Worm (Caenorhabditis elegans): Measurements from ENCODE around the gene F02A9.7.

The F02A9.7 gene

ce11 chrIII:9089325-9089823 is 13.9 kb upstream of the F02A9.7 start, which contains the start of the genes mccc-2 and mrpl-44:
Gene mccc-2, minus strand, starts transcription at chrIII:9089375.
Gene mrpl-44, minus strand, starts transcription at chrIII:9089375.
- TF ChIP-seq elt-2 (tag; optimal IDR thresholded peaks at IDR 0.05) = peak; percentile 70
- peak; percentile 18 for TF ChIP-seq nfya-1 (tag; optimal IDR thresholded peaks at IDR 0.05)
- no peak for TF ChIP-seq ceh-18 (tag; optimal IDR thresholded peaks at IDR 0.05)

ce11 chrIII:9084329-9084728 is 8.9 kb upstream of the F02A9.7 start:
- TF ChIP-seq ceh-18 (tag; optimal IDR thresholded peaks at IDR 0.05) (no peak), unc-3 (GFP tag; conservative IDR thresholded peaks at IDR 0.05) (no peak), unc-3 (tag; optimal IDR thresholded peaks at IDR 0.05) (peak; percentile 28), ceh-9 (tag; optimal IDR thresholded peaks at IDR 0.05) (no peak), hlh-6 (tag; optimal IDR thresholded peaks at IDR 0.05) (no peak), ttx-3 (tag; optimal IDR thresholded peaks at IDR 0.05) (no peak), Y22D7AL.16 (tag; optimal IDR thresholded peaks at IDR 0.05) (no peak), ceh-48 (tag; optimal IDR thresholded peaks at IDR 0.05) (no peak), gmeb-2 (tag; optimal IDR thresholded peaks at IDR 0.05) (no peak), K09A11.1 (tag; optimal IDR thresholded peaks at IDR 0.05; ENCODE audit: insufficient read depth) (no peak), ceh-30 (tag; optimal IDR thresholded peaks at IDR 0.05) (no peak), ceh-34 (tag; optimal IDR thresholded peaks at IDR 0.05) (peak; percentile 11), hlh-15 (tag; optimal IDR thresholded peaks at IDR 0.05) (no peak), npax-4 (tag; optimal IDR thresholded peaks at IDR 0.05) (no peak), lin-11 (tag; optimal IDR thresholded peaks at IDR 0.05) (no peak), C38D4.7 (GFP tag; optimal IDR thresholded peaks at IDR 0.05) (no peak), lim-6 (tag; optimal IDR thresholded peaks at IDR 0.05) (no peak), fax-1 (tag; optimal IDR thresholded peaks at IDR 0.05) (no peak), madf-2 (tag; optimal IDR thresholded peaks at IDR 0.05) (no peak), ceh-24 (tag; optimal IDR thresholded peaks at IDR 0.05) (no peak), nhr-232 (tag; optimal IDR thresholded peaks at IDR 0.05) (no peak), unc-55 (GFP tag; optimal IDR thresholded peaks at IDR 0.05) (peak; percentile 82), fkh-6 (tag; optimal IDR thresholded peaks at IDR 0.05) (no peak), fkh-10 (GFP tag; optimal IDR thresholded peaks at IDR 0.05) (no peak), F13H6.1 (tag; optimal IDR thresholded peaks at IDR 0.05) (no peak), hlh-8 (tag; optimal IDR thresholded peaks at IDR 0.05) (no peak), elt-4 (tag; optimal IDR thresholded peaks at IDR 0.05) (no peak), K02D7.2 (tag; optimal IDR thresholded peaks at IDR 0.05) (no peak), rnt-1 (tag; optimal IDR thresholded peaks at IDR 0.05) (peak; percentile 1), sdc-2 (tag; optimal IDR thresholded peaks at IDR 0.05) (no peak), hlh-30 (tag; optimal IDR thresholded peaks at IDR 0.05; ENCODE audit: insufficient read depth) (no peak), tbx-7 (tag; optimal IDR thresholded peaks at IDR 0.05) (no peak), ets-4 (tag; optimal IDR thresholded peaks at IDR 0.05) (no peak), ceh-19 (GFP tag; optimal IDR thresholded peaks at IDR 0.05) (no peak), hlh-13 (GFP tag; optimal IDR thresholded peaks at IDR 0.05) (no peak), pqm-1 (tag; optimal IDR thresholded peaks at IDR 0.05) (no peak), dve-1 (tag; optimal IDR thresholded peaks at IDR 0.05) (no peak), pros-1 (tag; optimal IDR thresholded peaks at IDR 0.05) (no peak), T23F11.4 (GFP tag; optimal IDR thresholded peaks at IDR 0.05) (no peak), ceh-14 (tag; optimal IDR thresholded peaks at IDR 0.05) (no peak), unc-86 (tag; optimal IDR thresholded peaks at IDR 0.05) (no peak), tbx-2 (tag; optimal IDR thresholded peaks at IDR 0.05) (no peak), unc-42 (tag; optimal IDR thresholded peaks at IDR 0.05) (peak; percentile 91), pag-3 (tag; optimal IDR thresholded peaks at IDR 0.05; ENCODE audit: borderline replicate concordance) (no peak), nfya-1 (tag; optimal IDR thresholded peaks at IDR 0.05) (peak; percentile 16), sox-2 (GFP tag; IDR thresholded peaks at IDR 0.05) (no peak), che-1 (tag; optimal IDR thresholded peaks at IDR 0.05) (no peak), ceh-22 (tag; optimal IDR thresholded peaks at IDR 0.05) (no peak), C08G9.2 (tag; optimal IDR thresholded peaks at IDR 0.05) (no peak), ztf-16 (tag; optimal IDR thresholded peaks at IDR 0.05) (no peak), elt-2 (tag; optimal IDR thresholded peaks at IDR 0.05) (peak; percentile 9)

All from whole organism, late embryonic.